Worm (Caenorhabditis elegans) whole organism, mixed stage, embryonic: Measurements from ENCODE around the gene dmsr-14.

Experiments used
- elt-3 ChIP-seq: fragments of 150-350 bp; optimal IDR thresholded peaks from 2 replicates; lab custom pipeline; 2014; ENCODE audit warnings: missing biosample characterization, missing genetic modification characterization
- mab-5 ChIP-seq: fragments of 150-350 bp; optimal IDR thresholded peaks from 2 replicates; lab custom pipeline; 2014; ENCODE audit warnings: missing biosample characterization, missing genetic modification characterization
- mep-1 ChIP-seq: fragments of 150-350 bp; optimal IDR thresholded peaks from 2 replicates; lab custom pipeline; 2017; ENCODE audit warnings: missing biosample characterization, missing genetic modification reagents, missing genetic modification characterization, inconsistent platforms
- pha-4 ChIP-seq: fragments of 150-350 bp; optimal IDR thresholded peaks from 2 replicates; lab custom pipeline; 2018; ENCODE audit warnings: missing biosample characterization, missing genetic modification reagents, missing genetic modification characterization
- snpc-4 ChIP-seq: fragments of 150-350 bp; optimal IDR thresholded peaks from 2 replicates; lab custom pipeline; 2014; ENCODE audit warnings: missing biosample characterization, missing genetic modification characterization
- unc-120 ChIP-seq: sonication (generic microtip); optimal IDR thresholded peaks from 2 replicates; lab custom pipeline; 2017; ENCODE audit warnings: missing genetic modification characterization, missing compliant biosample characterization; ENCODE audit not compliant: poor library complexity, severe bottlenecking
- unc-62 ChIP-seq: fragments of 150-350 bp; optimal IDR thresholded peaks from 2 replicates; lab custom pipeline; 2014; ENCODE audit warnings: missing biosample characterization, missing genetic modification reagents, missing genetic modification characterization
- ztf-11 ChIP-seq: fragments of 150-350 bp; optimal IDR thresholded peaks from 2 replicates; lab custom pipeline; 2014; ENCODE audit warnings: missing biosample characterization, missing genetic modification characterization

ce11 chrV:6835242-6835641 lies 18.2 kb upstream of the dmsr-14 start, which contains the start of the genes T15B7.14 and col-143:
- TF ChIP-seq mep-1 (tag; lab: Kevin White, UChicago), result no peak
- TF ChIP-seq elt-3 (tag; lab: Kevin White, UChicago), result no peak
- no peak for TF ChIP-seq ztf-11 (tag; lab: Kevin White, UChicago)
- no peak for TF ChIP-seq pha-4 (tag; lab: Kevin White, UChicago)
- TF ChIP-seq snpc-4 (tag; lab: Kevin White, UChicago), result no peak
- no peak for TF ChIP-seq mab-5 (tag; lab: Kevin White, UChicago)
- TF ChIP-seq unc-62 (GFP tag; lab: Kevin White, UChicago), result no peak
- TF ChIP-seq unc-120 (tag; lab: Kevin White, UChicago), result no peak
